Fruit fly (Drosophila melanogaster): ENCODE data around the gene MTA1-like.

Gene MTA1-like

DNA sequence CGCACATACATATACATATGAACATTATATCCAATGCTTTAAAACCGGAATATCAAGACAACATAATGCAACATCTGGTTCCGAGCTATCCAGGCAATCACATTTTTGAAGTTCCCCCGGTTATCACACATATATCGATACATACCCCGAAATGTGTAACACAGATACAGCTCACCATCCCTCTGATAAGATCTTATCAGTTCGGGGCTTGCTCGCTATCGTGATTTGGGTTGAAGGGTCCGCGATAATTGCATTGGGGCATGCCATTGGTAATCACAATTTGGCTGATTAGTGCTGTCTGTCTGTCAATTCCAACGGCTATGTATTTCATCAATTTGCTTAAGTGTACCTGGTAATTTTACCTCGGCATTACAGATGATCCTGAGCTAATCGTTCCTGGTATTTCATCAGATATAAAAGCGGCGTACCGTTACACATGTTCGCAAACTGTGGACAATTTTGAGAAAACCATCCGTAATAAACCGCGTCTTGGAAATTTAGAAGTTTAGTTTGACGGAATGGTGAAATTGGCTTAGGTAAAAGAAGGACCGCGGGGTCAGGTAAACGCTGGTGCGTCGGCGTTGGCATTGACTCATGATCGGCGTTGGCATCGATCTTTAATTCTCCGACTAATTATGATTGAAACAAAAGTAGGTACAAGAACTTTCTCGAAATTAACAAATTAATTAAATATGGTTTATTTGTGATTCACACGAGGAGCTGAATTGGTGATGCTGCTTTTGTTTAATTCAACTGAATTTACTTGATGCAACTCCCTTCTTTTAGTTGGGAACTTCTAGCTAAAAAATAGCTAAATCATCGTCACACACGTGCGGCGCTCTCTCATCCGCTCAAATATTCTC is 23.5 kb upstream of the MTA1-like start (continued):
- TF ChIP-seq grn (GFP tag; optimal IDR thresholded peaks at IDR 0.05) (peak; percentile 100), pfk (GFP tag; optimal IDR thresholded peaks at IDR 0.05) (no peak), ind (GFP tag; optimal IDR thresholded peaks at IDR 0.05) (no peak), Bgb (GFP tag; IDR thresholded peaks at IDR 0.05; ENCODE audit: partially characterized antibody) (no peak), Dll (GFP tag; IDR thresholded peaks at IDR 0.05; ENCODE audit: partially characterized antibody) (0 out of 4 replicates have a peak, but pooled peaks have one; percentile 28), CG8281 (tag; optimal IDR thresholded peaks at IDR 0.05) (peak; percentile 14), ssp (GFP tag; IDR thresholded peaks at IDR 0.05) (no peak), row (GFP tag; IDR thresholded peaks at IDR 0.05) (peak; percentile 79), twi (tag; optimal IDR thresholded peaks at IDR 0.05) (peak; percentile 74), CG12769 (tag; optimal IDR thresholded peaks at IDR 0.05) (no peak), CG16815 (GFP tag; optimal IDR thresholded peaks at IDR 0.05) (no peak), CG13287 (GFP tag; IDR thresholded peaks at IDR 0.05; ENCODE audit: partially characterized antibody) (no peak), CG1233 (GFP tag; optimal IDR thresholded peaks at IDR 0.05) (no peak), Elba2 (GFP tag; optimal IDR thresholded peaks at IDR 0.05) (no peak), CG15479 (GFP tag; optimal IDR thresholded peaks at IDR 0.05) (peak; percentile 90), CG15269 (tag; optimal IDR thresholded peaks at IDR 0.05) (no peak), Trl (optimal IDR thresholded peaks at IDR 0.05) (peak; percentile 88 to 89), Trl (GFP tag; optimal IDR thresholded peaks at IDR 0.05) (no peak), Hmx (GFP tag; optimal IDR thresholded peaks at IDR 0.05) (no peak), Hr3 (GFP tag; optimal IDR thresholded peaks at IDR 0.05) (no peak), luna (GFP tag; optimal IDR thresholded peaks at IDR 0.05) (no peak), Med (GFP tag) (no peak), ttk (GFP tag; IDR thresholded peaks at IDR 0.05) (no peak), CkIIα-i1 (GFP tag; IDR thresholded peaks at IDR 0.05) (no peak)

dm6 chr3R:5671265-5671663 is 22.7 kb upstream of the MTA1-like start:
- TF ChIP-seq CG11695 (GFP tag; IDR thresholded peaks at IDR 0.05) (no peak), insv (GFP tag; optimal IDR thresholded peaks at IDR 0.05) (no peak), Bgb (GFP tag; IDR thresholded peaks at IDR 0.05; ENCODE audit: partially characterized antibody) (no peak), CG15269 (tag; optimal IDR thresholded peaks at IDR 0.05) (no peak), fd64A (GFP tag; optimal IDR thresholded peaks at IDR 0.05) (no peak), jing (GFP tag; optimal IDR thresholded peaks at IDR 0.05) (no peak), CG2199 (GFP tag; IDR thresholded peaks at IDR 0.05) (no peak), hkb (optimal IDR thresholded peaks at IDR 0.05) (no peak), hkb (GFP tag; IDR thresholded peaks at IDR 0.05) (no peak), pzg (GFP tag; optimal IDR thresholded peaks at IDR 0.05) (no peak), CG14965 (GFP tag; optimal IDR thresholded peaks at IDR 0.05; ENCODE audit: borderline replicate concordance) (no peak), amos (GFP tag; IDR thresholded peaks at IDR 0.05; ENCODE audit: partially characterized antibody) (no peak), CG5245 (GFP tag; optimal IDR thresholded peaks at IDR 0.05) (no peak), CG7357 (GFP tag; IDR thresholded peaks at IDR 0.05) (no peak), Gsc (GFP tag; IDR thresholded peaks at IDR 0.05) (no peak), cg (GFP tag; optimal IDR thresholded peaks at IDR 0.05) (peak; percentile 22), lmd (GFP tag; IDR thresholded peaks at IDR 0.05) (no peak), eve (GFP tag; optimal IDR thresholded peaks at IDR 0.05) (no peak), Trl (optimal IDR thresholded peaks at IDR 0.05) (peak in 1 of 2 experiments; percentile 32), Trl (GFP tag; optimal IDR thresholded peaks at IDR 0.05) (no peak), dimm (GFP tag; IDR thresholded peaks at IDR 0.05) (no peak), inv (GFP tag; IDR thresholded peaks at IDR 0.05; ENCODE audit: partially characterized antibody) (no peak), ems (GFP tag; optimal IDR thresholded peaks at IDR 0.05) (no peak), sens (GFP tag) (peak; percentile 24), CG30020 (tag; optimal IDR thresholded peaks at IDR 0.05) (no peak), run (tag; optimal IDR thresholded peaks at IDR 0.05) (no peak), zf30C (GFP tag; optimal IDR thresholded peaks at IDR 0.05) (peak; percentile 35), CG15514 (GFP tag; optimal IDR thresholded peaks at IDR 0.05) (no peak), CG8478 (optimal IDR thresholded peaks at IDR 0.05) (no peak), Hand (GFP tag; optimal IDR thresholded peaks at IDR 0.05) (no peak)
